Worm (Caenorhabditis elegans) whole organism, L2 larva: ENCODE results near the gene W03B1.5.
A peak's percentile ranks its signal among the peaks of the same experiment; 100 is the strongest.

Source experiments
- fos-1 ChIP-seq: fragments of 150-350 bp; optimal IDR thresholded peaks from 2 replicates; lab custom pipeline; 2014; ENCODE audit warnings: missing biosample characterization, missing genetic modification characterization
- lin-13 ChIP-seq: fragments of 150-350 bp; optimal IDR thresholded peaks from 2 replicates; lab custom pipeline; 2014; ENCODE audit warnings: missing biosample characterization, missing genetic modification reagents, missing genetic modification characterization
- lsy-2 ChIP-seq, 2 experiments: fragments of 150-350 bp in 1 of 2; sonication (generic microtip) in 1 of 2; optimal IDR thresholded peaks; 2 replicates each; lab custom pipeline; 2014 to 2017; ENCODE audit warnings: missing biosample characterization in 2 of 2, missing genetic modification characterization in 2 of 2
- nhr-129 ChIP-seq: fragments of 150-350 bp; optimal IDR thresholded peaks from 2 replicates; lab custom pipeline; 2014; ENCODE audit warnings: missing biosample characterization, missing genetic modification characterization
- nhr-237 ChIP-seq: fragments of 150-350 bp; optimal IDR thresholded peaks from 2 replicates; lab custom pipeline; 2014; ENCODE audit warnings: missing biosample characterization, missing genetic modification characterization
- unc-39 ChIP-seq: fragments of 150-350 bp; optimal IDR thresholded peaks from 2 replicates; lab custom pipeline; 2014; ENCODE audit warnings: missing biosample characterization, missing genetic modification characterization

- TF ChIP-seq nhr-129 (tag; lab: Kevin White, UChicago) (peak; percentile 7), lin-13 (GFP tag; lab: Kevin White, UChicago) (no peak), lsy-2 (tag; optimal IDR thresholded peaks at IDR 0.05; lab: Kevin White, UChicago) (peak in 1 of 2 experiments; percentile 65), unc-39 (no peak), fos-1 (tag; lab: Kevin White, UChicago) (no peak), nhr-237 (tag; lab: Kevin White, UChicago) (no peak)
These were observed 9.1 kb downstream of the W03B1.5 start, which contains the start of gene sars-2 for ce11 chrIV:4357296-4357695.
